Worm (Caenorhabditis elegans) whole organism, midembryonic: Measurements from ENCODE around the gene rsp-1.

ENCODE experiments used
- T22C8.4 ChIP-seq: fragments of 200-800 bp; sonication (Bioruptor generic); IDR thresholded peaks from 2 replicates; pipeline ENCODE4 v1.3.6; 2022; ENCODE audit warnings: missing genetic modification characterization, missing compliant biosample characterization
- cog-1 ChIP-seq: sonication (generic microtip); optimal IDR thresholded peaks from 2 replicates; lab custom pipeline; 2016; ENCODE audit warnings: missing genetic modification characterization, missing compliant biosample characterization
- flt-1 ChIP-seq: fragments of 200-800 bp; sonication (Bioruptor generic); IDR thresholded peaks from 2 replicates; pipeline ENCODE4 v1.3.6; 2022; ENCODE audit warnings: missing genetic modification characterization, missing compliant biosample characterization
- klf-2 ChIP-seq: fragments of 200-800 bp; sonication (Bioruptor generic); conservative IDR thresholded peaks from 2 replicates; pipeline ENCODE4 v1.3.6; 2022; ENCODE audit warnings: missing genetic modification reagents, missing genetic modification characterization, missing compliant biosample characterization
- med-1 ChIP-seq: sonication (generic microtip); optimal IDR thresholded peaks from 2 replicates; lab custom pipeline; 2017; ENCODE audit warnings: missing genetic modification characterization, mild to moderate bottlenecking, missing compliant biosample characterization, antibody characterized with exemption, missing genetic modification reagents; ENCODE audit not compliant: insufficient read depth
- ref-1 ChIP-seq: fragments of 200-800 bp; sonication (Bioruptor generic); conservative IDR thresholded peaks from 2 replicates; pipeline ENCODE4 v1.3.6; 2022; ENCODE audit warnings: missing genetic modification reagents, missing genetic modification characterization, missing compliant biosample characterization
- tab-1 ChIP-seq: fragments of 200-800 bp; sonication (Bioruptor generic); IDR thresholded peaks from 2 replicates; pipeline ENCODE4 v1.3.6; 2022; ENCODE audit warnings: missing genetic modification characterization, missing compliant biosample characterization
- ztf-23 ChIP-seq: fragments of 200-800 bp; sonication (Bioruptor generic); IDR thresholded peaks from 2 replicates; pipeline ENCODE4 v1.3.6; 2022; ENCODE audit warnings: missing genetic modification reagents, missing genetic modification characterization, missing compliant biosample characterization
- ztf-29 ChIP-seq: fragments of 200-800 bp; sonication (Bioruptor generic); IDR thresholded peaks from 2 replicates; pipeline ENCODE4 v1.3.6; 2022; ENCODE audit warnings: missing genetic modification reagents, missing genetic modification characterization, missing compliant biosample characterization

ce11 chrII:11451738-11452137, 1.4 kb upstream of the rsp-1 start:
- TF ChIP-seq ref-1 (GFP tag; lab: Robert Waterston, UW) (no peak), flt-1 (GFP tag; lab: Robert Waterston, UW) (no peak), med-1 (no peak), cog-1 (no peak), klf-2 (GFP tag; lab: Robert Waterston, UW) (no peak), ztf-23 (GFP tag; lab: Robert Waterston, UW) (no peak), T22C8.4 (GFP tag; lab: Robert Waterston, UW) (no peak), ztf-29 (GFP tag; lab: Robert Waterston, UW) (no peak), tab-1 (GFP tag; lab: Robert Waterston, UW) (no peak)
